Worm (Caenorhabditis elegans): ENCODE data around the gene C33A11.2.

C33A11.2 gene

DNA sequence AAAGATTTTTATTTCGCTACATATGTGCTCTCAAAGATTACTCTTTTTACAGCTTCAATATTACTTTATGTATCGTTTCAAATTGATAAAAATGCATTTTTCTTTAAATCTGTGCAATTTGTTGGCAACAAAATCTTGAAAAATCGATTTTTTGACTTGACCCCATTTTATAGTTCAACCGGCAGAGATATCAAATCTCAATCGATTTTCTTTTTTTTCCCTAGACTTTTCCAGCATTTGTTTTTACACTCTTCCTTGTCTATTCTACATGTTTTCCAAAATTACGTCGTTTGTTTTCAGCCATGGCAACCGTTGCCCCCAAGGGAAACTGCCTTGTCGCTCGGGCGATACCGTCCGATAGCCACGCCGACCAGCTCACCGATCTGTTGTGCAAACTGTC, 10.9 kb upstream of the C33A11.2 start, which contains the start of gene nfki-1:
Gene nfki-1 (plus strand): TSS at position 301 of the 400 bp plus-strand sequence.
- TF ChIP-seq somi-1 (GFP tag; optimal IDR thresholded peaks at IDR 0.05) (no peak), snpc-4 (GFP tag; optimal IDR thresholded peaks at IDR 0.05) (no peak), snpc-4 (tag; optimal IDR thresholded peaks at IDR 0.05) (no peak)

DNA sequence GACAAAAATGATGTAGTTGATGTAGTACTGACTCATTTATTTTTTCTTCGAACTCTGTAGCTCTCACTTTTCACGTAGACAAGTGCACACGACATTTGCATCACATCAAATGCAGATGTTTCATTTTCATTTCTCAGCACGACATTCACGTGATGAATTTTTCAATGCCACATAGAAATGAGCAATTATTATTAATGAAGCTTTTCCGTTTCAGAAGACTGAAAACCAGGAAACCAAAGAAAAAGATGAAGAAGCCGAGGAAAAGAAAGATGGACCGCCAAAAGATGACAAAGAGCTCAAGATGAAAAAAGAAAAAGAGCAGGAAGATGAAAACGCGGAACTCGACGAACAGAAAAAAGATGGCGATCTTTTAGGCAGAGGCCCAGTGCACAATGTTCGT, 10.2 kb upstream of the C33A11.2 start:
- TF ChIP-seq F37B4.10 (GFP tag; IDR thresholded peaks at IDR 0.05) (no peak), ztf-26 (tag; optimal IDR thresholded peaks at IDR 0.05) (no peak), madf-10 (tag; optimal IDR thresholded peaks at IDR 0.05) (peak; percentile 56), lin-35 (GFP tag; optimal IDR thresholded peaks at IDR 0.05) (peak in 1 of 3 experiments; percentile 43)

ce11 chrX:15362152-15362922, 3.5 kb upstream of the C33A11.2 start:
- TF ChIP-seq unc-130 (GFP tag; optimal IDR thresholded peaks at IDR 0.05) (no peak), ekl-4 (GFP tag; IDR thresholded peaks at IDR 0.05) (no peak), hrde-1 (tag; optimal IDR thresholded peaks at IDR 0.05; ENCODE audit: borderline replicate concordance) (no peak), madf-10 (tag; optimal IDR thresholded peaks at IDR 0.05) (no peak), sptf-2 (GFP tag; optimal IDR thresholded peaks at IDR 0.05) (no peak), him-1 (tag; optimal IDR thresholded peaks at IDR 0.05) (no peak), lir-1 (GFP tag; conservative IDR thresholded peaks at IDR 0.05) (no peak), egrh-3 (GFP tag; IDR thresholded peaks at IDR 0.05) (peak; percentile 31; the same call in 1 of the 2 replicates), ama-1 (optimal IDR thresholded peaks at IDR 0.05) (no peak), ama-1 (GFP tag; optimal IDR thresholded peaks at IDR 0.05) (no peak), T26A5.8 (tag; optimal IDR thresholded peaks at IDR 0.05) (no peak), B0336.3 (GFP tag; IDR thresholded peaks at IDR 0.05) (no peak), snpc-4 (GFP tag; optimal IDR thresholded peaks at IDR 0.05) (no peak), snpc-4 (tag; optimal IDR thresholded peaks at IDR 0.05) (peak in 3 of 4 experiments; percentile 18 to 82 (median 78)), dpl-1 (GFP tag; optimal IDR thresholded peaks at IDR 0.05) (no peak), ztf-18 (tag; optimal IDR thresholded peaks at IDR 0.05) (no peak), K12H6.12 (tag; optimal IDR thresholded peaks at IDR 0.05) (no peak), let-607 (tag; optimal IDR thresholded peaks at IDR 0.05) (no peak), attf-3 (GFP tag; conservative IDR thresholded peaks at IDR 0.05) (no peak), ztf-26 (tag; optimal IDR thresholded peaks at IDR 0.05) (no peak), akir-1 (GFP tag; optimal IDR thresholded peaks at IDR 0.05) (no peak), rpc-1 (optimal IDR thresholded peaks at IDR 0.05) (no peak), rpc-1 (tag; optimal IDR thresholded peaks at IDR 0.05) (no peak), Y53G8AR.9 (GFP tag; conservative IDR thresholded peaks at IDR 0.05) (no peak), sea-2 (GFP tag; IDR thresholded peaks at IDR 0.05) (no peak), cebp-1 (GFP tag; IDR thresholded peaks at IDR 0.05) (no peak), cebp-1 (tag; optimal IDR thresholded peaks at IDR 0.05) (peak; percentile 23), repo-1 (tag; optimal IDR thresholded peaks at IDR 0.05) (no peak), ceh-91 (GFP tag; IDR thresholded peaks at IDR 0.05) (no peak), bed-2 (GFP tag; IDR thresholded peaks at IDR 0.05) (no peak), lag-1 (GFP tag; IDR thresholded peaks at IDR 0.05) (no peak), hlh-12 (tag; optimal IDR thresholded peaks at IDR 0.05) (no peak), hmg-20 (GFP tag; IDR thresholded peaks at IDR 0.05) (no peak), dpff-1 (tag; optimal IDR thresholded peaks at IDR 0.05) (peak; percentile 19), madf-8 (GFP tag; conservative IDR thresholded peaks at IDR 0.05) (no peak), efl-1 (GFP tag; optimal IDR thresholded peaks at IDR 0.05) (no peak), hmg-1.2 (GFP tag; IDR thresholded peaks at IDR 0.05) (no peak), ceh-100 (GFP tag; IDR thresholded peaks at IDR 0.05) (no peak), B0019.2 (GFP tag; conservative IDR thresholded peaks at IDR 0.05) (no peak), somi-1 (GFP tag; optimal IDR thresholded peaks at IDR 0.05) (no peak), chd-7 (tag; optimal IDR thresholded peaks at IDR 0.05) (no peak), gei-17 (GFP tag; optimal IDR thresholded peaks at IDR 0.05) (no peak), ztf-22 (GFP tag; optimal IDR thresholded peaks at IDR 0.05) (no peak)
